Worm (Caenorhabditis elegans): ENCODE data around the gene ceh-84.

- TF ChIP-seq nhr-11 (tag; optimal IDR thresholded peaks at IDR 0.05) (no peak), fkh-2 (tag; optimal IDR thresholded peaks at IDR 0.05) (no peak), nfya-1 (tag; optimal IDR thresholded peaks at IDR 0.05; ENCODE audit: insufficient read depth) (no peak)
Measured at ce11 chrII:2045505-2045904, 44.9 kb upstream of the ceh-84 start, which contains the start of gene bath-24.

Measured in whole organism, L3 larva.